Worm (Caenorhabditis elegans): ENCODE results near the gene ags-3.

The ags-3 gene

ce11 chrX:5243382-5243979 is 59.9 kb downstream of the ags-3 start, which contains the start of gene mtm-5:
Gene mtm-5 (minus strand): TSS chrX:5243408.
- TF ChIP-seq ceh-83 (GFP tag; optimal IDR thresholded peaks at IDR 0.05) (no peak), ces-1 (GFP tag; optimal IDR thresholded peaks at IDR 0.05) (peak; percentile 78), lin-32 (GFP tag; optimal IDR thresholded peaks at IDR 0.05) (peak; percentile 79), M03D4.4 (tag; optimal IDR thresholded peaks at IDR 0.05) (no peak)

All from whole organism, mixed stage, embryonic.